Worm (Caenorhabditis elegans) whole organism, late embryonic: ENCODE data around the gene acr-12.
A peak's percentile ranks its signal among the peaks of the same experiment; 100 is the strongest.

Experiments
- C08G9.2 ChIP-seq: sonication (generic microtip); optimal IDR thresholded peaks from 2 replicates; lab custom pipeline; 2016; ENCODE audit warnings: mild to moderate bottlenecking, missing genetic modification characterization, moderate library complexity, missing compliant biosample characterization
- K02D7.2 ChIP-seq: sonication (generic microtip); optimal IDR thresholded peaks from 2 replicates; lab custom pipeline; 2017; ENCODE audit warnings: mild to moderate bottlenecking, missing genetic modification characterization, missing compliant biosample characterization
- ahr-1 ChIP-seq: sonication (generic microtip); optimal IDR thresholded peaks from 2 replicates; lab custom pipeline; 2016; ENCODE audit warnings: missing genetic modification characterization, missing compliant biosample characterization
- ceh-14 ChIP-seq: sonication (generic microtip); optimal IDR thresholded peaks from 2 replicates; lab custom pipeline; 2016; ENCODE audit warnings: missing genotype, missing genetic modification characterization, missing compliant biosample characterization
- ceh-19 ChIP-seq: fragments of 200-800 bp; sonication (Bioruptor generic); optimal IDR thresholded peaks from 2 replicates; lab custom pipeline; 2018; ENCODE audit warnings: mild to moderate bottlenecking, missing genetic modification characterization, missing compliant biosample characterization
- ceh-2 ChIP-seq: sonication (generic microtip); optimal IDR thresholded peaks from 2 replicates; lab custom pipeline; 2016; ENCODE audit warnings: missing genotype, missing genetic modification characterization, missing compliant biosample characterization
- ceh-30 ChIP-seq: fragments of 150-350 bp; optimal IDR thresholded peaks from 2 replicates; lab custom pipeline; 2014; ENCODE audit warnings: missing biosample characterization, missing genetic modification characterization
- ceh-31 ChIP-seq: sonication (generic microtip); optimal IDR thresholded peaks from 2 replicates; lab custom pipeline; 2016; ENCODE audit warnings: missing genetic modification characterization, missing compliant biosample characterization
- ceh-34 ChIP-seq: sonication (generic microtip); optimal IDR thresholded peaks from 2 replicates; lab custom pipeline; 2016; ENCODE audit warnings: mild to moderate bottlenecking, missing genetic modification characterization, missing compliant biosample characterization
- ceh-48 ChIP-seq: sonication (generic microtip); optimal IDR thresholded peaks from 2 replicates; lab custom pipeline; 2016; ENCODE audit warnings: missing genetic modification characterization, inconsistent platforms, missing compliant biosample characterization
- ceh-9 ChIP-seq: sonication (generic microtip); optimal IDR thresholded peaks from 2 replicates; lab custom pipeline; 2016; ENCODE audit warnings: mild to moderate bottlenecking, missing genetic modification characterization, inconsistent platforms, missing compliant biosample characterization
- che-1 ChIP-seq: sonication (generic microtip); optimal IDR thresholded peaks from 2 replicates; lab custom pipeline; 2016; ENCODE audit warnings: mild to moderate bottlenecking, missing genetic modification characterization, missing compliant biosample characterization
- dmd-4 ChIP-seq: sonication (generic microtip); optimal IDR thresholded peaks from 2 replicates; lab custom pipeline; 2016; ENCODE audit warnings: borderline replicate concordance, missing genetic modification characterization, missing compliant biosample characterization
- dve-1 ChIP-seq: sonication (generic microtip); optimal IDR thresholded peaks from 2 replicates; lab custom pipeline; 2017; ENCODE audit warnings: antibody characterized with exemption, mild to moderate bottlenecking, missing genetic modification characterization, missing compliant biosample characterization
- elt-2 ChIP-seq: sonication (generic microtip); optimal IDR thresholded peaks from 2 replicates; lab custom pipeline; 2016; ENCODE audit warnings: missing genetic modification reagents, missing genetic modification characterization, missing compliant biosample characterization
- eyg-1 ChIP-seq: sonication (generic microtip); optimal IDR thresholded peaks from 2 replicates; lab custom pipeline; 2016; ENCODE audit warnings: missing genotype, missing genetic modification characterization, missing compliant biosample characterization
- fax-1 ChIP-seq: sonication (generic microtip); optimal IDR thresholded peaks from 2 replicates; lab custom pipeline; 2016; ENCODE audit warnings: missing genotype, missing genetic modification characterization, missing compliant biosample characterization
- gmeb-2 ChIP-seq: sonication (generic microtip); optimal IDR thresholded peaks from 2 replicates; lab custom pipeline; 2016; ENCODE audit warnings: missing genetic modification characterization, inconsistent platforms, missing compliant biosample characterization
- hlh-13 ChIP-seq: fragments of 200-800 bp; sonication (Bioruptor generic); optimal IDR thresholded peaks from 2 replicates; lab custom pipeline; 2018; ENCODE audit warnings: mild to moderate bottlenecking, missing genetic modification characterization, missing compliant biosample characterization
- hlh-6 ChIP-seq: sonication (generic microtip); optimal IDR thresholded peaks from 2 replicates; lab custom pipeline; 2016; ENCODE audit warnings: missing genotype, missing genetic modification characterization, missing compliant biosample characterization
- lim-6 ChIP-seq: sonication (generic microtip); optimal IDR thresholded peaks from 2 replicates; lab custom pipeline; 2016; ENCODE audit warnings: missing genetic modification characterization, missing compliant biosample characterization
- madf-2 ChIP-seq: sonication (generic microtip); optimal IDR thresholded peaks from 2 replicates; lab custom pipeline; 2017; ENCODE audit warnings: missing genetic modification characterization, missing compliant biosample characterization
- nfya-1 ChIP-seq: sonication (generic microtip); optimal IDR thresholded peaks from 2 replicates; lab custom pipeline; 2017; ENCODE audit warnings: missing genetic modification characterization, mild to moderate bottlenecking, missing compliant biosample characterization, antibody characterized with exemption, moderate library complexity
- odd-2 ChIP-seq: sonication (generic microtip); optimal IDR thresholded peaks from 2 replicates; lab custom pipeline; 2017; ENCODE audit warnings: antibody characterized with exemption, mild to moderate bottlenecking, missing genetic modification characterization, missing compliant biosample characterization
- pag-3 ChIP-seq: sonication (generic microtip); optimal IDR thresholded peaks from 2 replicates; lab custom pipeline; 2016; ENCODE audit warnings: missing compliant biosample characterization, missing genetic modification characterization, borderline replicate concordance
- pha-4 ChIP-seq: fragments of 150-350 bp; optimal IDR thresholded peaks from 2 replicates; lab custom pipeline; 2018; ENCODE audit warnings: missing biosample characterization, missing genetic modification reagents, missing genetic modification characterization
- pros-1 ChIP-seq: fragments of 150-350 bp; optimal IDR thresholded peaks from 2 replicates; lab custom pipeline; 2014; ENCODE audit warnings: missing biosample characterization, missing genetic modification reagents, missing genetic modification characterization
- sdc-2 ChIP-seq: sonication (generic microtip); optimal IDR thresholded peaks from 2 replicates; lab custom pipeline; 2016; ENCODE audit warnings: missing genotype, missing genetic modification characterization, missing compliant biosample characterization
- tbx-7 ChIP-seq: sonication (generic microtip); optimal IDR thresholded peaks from 2 replicates; lab custom pipeline; 2016; ENCODE audit warnings: missing genotype, missing genetic modification characterization, missing compliant biosample characterization
- ttx-3 ChIP-seq: sonication (generic microtip); optimal IDR thresholded peaks from 2 replicates; lab custom pipeline; 2016; ENCODE audit warnings: missing genetic modification reagents, missing genetic modification characterization, missing compliant biosample characterization
- unc-3 ChIP-seq, 2 experiments: fragments of 200-800 bp in 1 of 2; sonication (Bioruptor generic) in 1 of 2; sonication (generic microtip) in 1 of 2; conservative IDR thresholded peaks in 1 of 2; optimal IDR thresholded peaks in 1 of 2; 2 replicates each; pipeline versions ENCODE4 v1.3.6 to Lab custom; 2016 to 2022; ENCODE audit warnings: missing compliant biosample characterization in 2 of 2, missing genetic modification characterization in 2 of 2, missing genetic modification reagents in 1 of 2
- unc-42 ChIP-seq: sonication (generic microtip); optimal IDR thresholded peaks from 2 replicates; lab custom pipeline; 2016; ENCODE audit warnings: missing genotype, missing genetic modification characterization, missing compliant biosample characterization

acr-12 gene

DNA sequence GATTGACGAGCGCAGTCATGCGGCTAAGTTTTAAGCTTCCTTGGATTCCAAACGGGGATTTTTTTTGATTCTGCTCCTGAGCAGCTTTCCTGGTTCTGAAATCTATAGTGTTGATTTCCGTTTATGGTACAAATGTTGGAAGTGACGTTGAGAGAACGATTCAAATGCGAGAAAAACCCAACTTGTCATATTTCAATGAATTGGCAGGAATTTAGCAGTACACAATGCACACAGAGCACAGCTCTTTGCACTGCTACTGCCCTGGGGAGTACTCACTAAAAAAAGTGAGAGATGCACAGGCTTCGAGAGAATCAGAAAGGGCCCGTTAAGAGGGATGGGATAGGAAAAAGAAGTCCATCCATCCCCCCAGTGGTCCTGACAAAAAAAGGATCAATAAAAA, 32.1 kb upstream of the acr-12 start, which contains the start of gene sad-1:
Gene sad-1, minus strand, starts transcription at position 101 of the 400 bp plus-strand sequence.
- TF ChIP-seq ceh-9 (tag; lab: Kevin White, UChicago) = no peak
- no peak for TF ChIP-seq ceh-2 (tag; lab: Kevin White, UChicago)
- no peak for TF ChIP-seq ceh-48 (tag; lab: Kevin White, UChicago)
- no peak for TF ChIP-seq tbx-7 (tag; lab: Kevin White, UChicago)
- no peak for TF ChIP-seq elt-2 (tag; lab: Kevin White, UChicago)
- TF ChIP-seq sdc-2 = no peak
- TF ChIP-seq fax-1 (tag; lab: Kevin White, UChicago) = no peak

DNA sequence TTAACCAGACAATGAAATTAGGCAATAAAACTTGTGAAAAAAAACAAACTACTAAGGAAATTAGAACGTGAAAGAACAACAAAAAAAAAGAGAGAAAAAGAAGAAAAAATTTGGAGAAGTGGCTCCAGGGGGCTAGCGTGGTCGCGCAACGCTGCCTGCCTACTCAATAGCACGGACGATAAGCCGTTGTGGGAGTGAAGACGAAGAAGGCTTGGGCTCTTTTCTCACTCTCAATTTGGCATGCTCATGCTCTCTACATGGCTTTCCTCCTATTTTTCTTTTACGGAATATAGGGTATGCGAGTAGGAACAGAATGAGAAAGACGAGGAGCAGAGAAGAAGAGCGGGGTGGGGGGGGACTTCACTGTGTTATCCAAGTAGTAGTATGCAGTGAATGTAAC, 30.4 kb upstream of the acr-12 start:
- TF ChIP-seq sdc-2 (peak; percentile 26), K02D7.2 (no peak), nfya-1 (peak; percentile 27), ttx-3 (tag; lab: Kevin White, UChicago) (no peak), dve-1 (tag; lab: Kevin White, UChicago) (no peak), ceh-34 (no peak), ceh-9 (tag; lab: Kevin White, UChicago) (no peak), ceh-31 (peak; percentile 79), hlh-6 (tag; lab: Kevin White, UChicago) (no peak), unc-3 (GFP tag; conservative IDR thresholded peaks at IDR 0.05; lab: Robert Waterston, UW) (no peak), unc-3 (tag; optimal IDR thresholded peaks at IDR 0.05; lab: Kevin White, UChicago) (no peak), pag-3 (no peak), unc-42 (peak; percentile 65), pha-4 (tag; lab: Kevin White, UChicago) (no peak)

DNA sequence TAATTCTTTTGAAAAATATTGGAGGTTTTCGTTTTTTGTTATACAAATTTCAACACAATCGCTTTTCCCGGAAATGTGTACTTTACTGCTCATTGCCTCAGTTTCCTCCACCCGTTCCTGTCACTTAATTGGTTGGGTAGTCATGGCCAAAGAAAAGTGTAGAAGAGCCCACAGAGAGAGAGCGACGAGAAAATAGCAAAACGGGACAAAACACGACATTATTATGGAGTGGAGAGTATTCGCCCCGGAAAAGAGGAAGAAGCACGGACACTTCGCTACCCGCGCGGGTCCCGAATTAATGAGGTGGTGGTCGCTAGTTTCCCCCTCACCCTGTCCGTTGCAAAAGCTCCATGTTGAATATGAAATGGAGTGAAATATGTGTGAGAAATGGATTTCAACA, 28.8 kb upstream of the acr-12 start:
- no peak for TF ChIP-seq ahr-1
- no peak for TF ChIP-seq eyg-1 (tag; lab: Kevin White, UChicago)
- TF ChIP-seq dmd-4 (tag; lab: Kevin White, UChicago) = peak; percentile 25
- peak; percentile 34 for TF ChIP-seq unc-42
- TF ChIP-seq pros-1 = no peak
- no peak for TF ChIP-seq fax-1 (tag; lab: Kevin White, UChicago)
- TF ChIP-seq pha-4 (tag; lab: Kevin White, UChicago) = no peak
- TF ChIP-seq unc-3 (GFP tag; conservative IDR thresholded peaks at IDR 0.05; lab: Robert Waterston, UW) = no peak
- TF ChIP-seq unc-3 (tag; optimal IDR thresholded peaks at IDR 0.05; lab: Kevin White, UChicago) = no peak
- TF ChIP-seq sdc-2 = peak; percentile 51
- peak; percentile 2 for TF ChIP-seq ceh-19
- no peak for TF ChIP-seq C08G9.2
- no peak for TF ChIP-seq hlh-6 (tag; lab: Kevin White, UChicago)
- TF ChIP-seq nfya-1 = peak; percentile 19
- peak; percentile 1 for TF ChIP-seq ceh-14 (tag; lab: Kevin White, UChicago)
- no peak for TF ChIP-seq odd-2 (tag; lab: Kevin White, UChicago)
- TF ChIP-seq ceh-31 = peak; percentile 43
- TF ChIP-seq che-1 (tag; lab: Kevin White, UChicago) = no peak
- TF ChIP-seq, all 69 proteins: peak for 7

DNA sequence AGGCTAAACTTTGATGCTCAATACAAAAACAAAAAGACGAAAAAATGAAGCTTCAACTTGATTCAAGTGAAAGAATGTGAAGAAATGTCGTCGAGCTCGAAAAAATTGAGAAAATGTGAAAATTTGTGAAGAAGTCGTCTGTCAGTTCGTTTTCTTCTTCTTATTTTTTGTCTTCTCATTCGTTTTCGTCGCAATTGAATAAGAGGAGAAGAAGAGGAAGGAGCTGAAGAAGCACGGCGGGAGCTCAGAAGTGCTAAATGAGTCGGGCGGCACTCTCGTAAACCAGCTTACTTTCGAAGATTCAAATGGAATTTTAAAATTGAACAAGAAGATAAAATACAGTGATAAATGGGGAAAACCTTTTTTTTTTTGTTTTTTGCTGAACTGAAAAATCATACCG, 27.5 kb upstream of the acr-12 start:
- TF ChIP-seq unc-42 = peak; percentile 5
- no peak for TF ChIP-seq pag-3

DNA sequence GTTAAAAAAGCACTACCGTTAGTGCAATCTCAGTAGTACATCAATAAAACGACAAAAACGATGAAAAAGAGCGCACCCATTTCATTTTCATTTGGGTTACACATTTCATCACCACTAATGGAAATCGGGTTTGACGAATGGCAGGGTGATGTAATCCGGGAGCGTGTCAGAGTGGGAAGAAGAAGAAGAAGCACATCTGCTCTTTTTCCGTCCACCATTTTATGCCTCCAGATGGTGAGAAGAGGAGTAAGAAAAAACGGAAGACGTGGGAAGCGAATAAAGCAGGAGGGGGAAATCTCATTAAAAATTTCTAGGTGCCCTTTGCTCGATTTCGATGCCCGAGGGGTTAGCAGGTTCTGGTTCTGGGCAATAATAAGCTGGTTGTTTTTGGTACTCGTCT, 26.6 kb upstream of the acr-12 start:
- no peak for TF ChIP-seq lim-6
- TF ChIP-seq pha-4 (tag; lab: Kevin White, UChicago) = no peak
- TF ChIP-seq gmeb-2 (tag; lab: Kevin White, UChicago) = no peak
- no peak for TF ChIP-seq hlh-13 (GFP tag; lab: Kevin White, UChicago)
- TF ChIP-seq unc-42 = peak; percentile 42
- no peak for TF ChIP-seq ceh-30 (tag; lab: Kevin White, UChicago)
- TF ChIP-seq madf-2 = no peak
- TF ChIP-seq ceh-48 (tag; lab: Kevin White, UChicago) = no peak
- TF ChIP-seq ceh-31 = peak; percentile 8
